Fruit fly (Drosophila melanogaster) whole organism, embryonic: ENCODE measurements around the gene srp.
A peak's percentile ranks its signal among the peaks of the same experiment; 100 is the strongest.

Source experiments
- B-H1 ChIP-seq: fragments of 200-800 bp; sonication (Bioruptor generic); IDR thresholded peaks from 3 replicates; pipeline ENCODE4 v1.3.6; 2022; ENCODE audit warnings: missing biosample characterization, missing genetic modification characterization
- CG11695 ChIP-seq: fragments of 200-800 bp; sonication (Bioruptor generic); IDR thresholded peaks from 3 replicates; pipeline ENCODE4 v1.3.6; 2022; ENCODE audit warnings: missing biosample characterization, missing genetic modification characterization
- CG11723 ChIP-seq: fragments of 200-800 bp; sonication (Bioruptor generic); optimal IDR thresholded peaks from 2 replicates; lab custom pipeline; 2017; ENCODE audit warnings: missing biosample characterization, mild to moderate bottlenecking, missing genetic modification characterization
- CG12391 ChIP-seq: fragments of 200-800 bp; sonication (Bioruptor generic); optimal IDR thresholded peaks from 3 replicates; lab custom pipeline; 2018; ENCODE audit warnings: missing biosample characterization, mild to moderate bottlenecking, missing genetic modification characterization, moderate library complexity
- CG13424 ChIP-seq: fragments of 200-800 bp; sonication (Bioruptor generic); optimal IDR thresholded peaks from 2 replicates; lab custom pipeline; 2019; ENCODE audit warnings: missing biosample characterization, mild to moderate bottlenecking, missing genetic modification characterization, moderate library complexity
- CG15601 ChIP-seq: fragments of 200-800 bp; sonication (Bioruptor generic); optimal IDR thresholded peaks from 3 replicates; lab custom pipeline; 2019; ENCODE audit warnings: missing biosample characterization, mild to moderate bottlenecking, missing genetic modification characterization, moderate library complexity
- CG17328 ChIP-seq: fragments of 200-800 bp; sonication (Bioruptor generic); IDR thresholded peaks from 2 replicates; pipeline ENCODE4 v1.3.6; 2022; ENCODE audit warnings: missing biosample characterization, missing genetic modification characterization
- CG17385 ChIP-seq: fragments of 200-800 bp; sonication (Bioruptor generic); optimal IDR thresholded peaks from 3 replicates; lab custom pipeline; 2018; ENCODE audit warnings: missing biosample characterization, mild to moderate bottlenecking, missing genetic modification characterization
- CG17912 ChIP-seq: fragments of 200-800 bp; sonication (Bioruptor generic); optimal IDR thresholded peaks from 2 replicates; lab custom pipeline; 2018; ENCODE audit warnings: missing biosample characterization, mild to moderate bottlenecking, missing genetic modification characterization
- CG1792 ChIP-seq: fragments of 200-800 bp; sonication (Bioruptor generic); optimal IDR thresholded peaks from 2 replicates; lab custom pipeline; 2016; ENCODE audit warnings: missing biosample characterization, missing genetic modification characterization
- CG18599 ChIP-seq: fragments of 200-800 bp; sonication (Bioruptor generic); optimal IDR thresholded peaks from 3 replicates; lab custom pipeline; 2017; ENCODE audit warnings: missing biosample characterization, missing genetic modification characterization, mild to moderate bottlenecking, moderate library complexity, missing genetic modification reagents
- CG18619 ChIP-seq: fragments of 200-800 bp; sonication (Bioruptor generic); optimal IDR thresholded peaks from 3 replicates; lab custom pipeline; 2017; ENCODE audit warnings: missing biosample characterization, mild to moderate bottlenecking, missing genetic modification characterization
- CG30431 ChIP-seq: fragments of 200-800 bp; sonication (Bioruptor generic); optimal IDR thresholded peaks from 2 replicates; lab custom pipeline; 2017; ENCODE audit warnings: missing biosample characterization, missing genetic modification characterization
- CG33557 ChIP-seq: fragments of 200-800 bp; sonication (Bioruptor generic); optimal IDR thresholded peaks from 2 replicates; lab custom pipeline; 2019; ENCODE audit warnings: missing biosample characterization, mild to moderate bottlenecking, missing genetic modification characterization, moderate library complexity
- CG3407 ChIP-seq: fragments of 200-800 bp; sonication (Bioruptor generic); optimal IDR thresholded peaks from 2 replicates; lab custom pipeline; 2018; ENCODE audit warnings: missing biosample characterization, mild to moderate bottlenecking, missing genetic modification characterization
- CG6272 ChIP-seq: fragments of 200-800 bp; sonication (Bioruptor generic); IDR thresholded peaks from 2 replicates; pipeline ENCODE4 v1.3.6; 2022; ENCODE audit warnings: missing biosample characterization, missing genetic modification characterization
- CG6689 ChIP-seq: fragments of 200-800 bp; sonication (Bioruptor generic); IDR thresholded peaks from 2 replicates; pipeline ENCODE4 v1.3.6; 2022; ENCODE audit warnings: missing biosample characterization, missing genetic modification characterization
- CG7839 ChIP-seq: fragments of 200-800 bp; sonication (Bioruptor generic); optimal IDR thresholded peaks from 3 replicates; lab custom pipeline; 2018; ENCODE audit warnings: missing biosample characterization, mild to moderate bottlenecking, missing genetic modification characterization, moderate library complexity
- CG8281 ChIP-seq: fragments of 200-800 bp; sonication (Bioruptor generic); optimal IDR thresholded peaks from 2 replicates; lab custom pipeline; 2018; ENCODE audit warnings: missing biosample characterization, mild to moderate bottlenecking, missing genetic modification characterization, moderate library complexity
- CG8359 ChIP-seq: fragments of 200-800 bp; sonication (Bioruptor generic); optimal IDR thresholded peaks from 2 replicates; lab custom pipeline; 2017; ENCODE audit warnings: missing biosample characterization, mild to moderate bottlenecking, missing genetic modification characterization, borderline replicate concordance
- Eip74EF ChIP-seq, 2 experiments: fragments of 200-800 bp in 1 of 2; fragments of >200 bp in 1 of 2; sonication (Bioruptor generic) in 1 of 2; optimal IDR thresholded peaks; 2 replicates each; lab custom pipeline; 2017 to 2019; ENCODE audit warnings: missing biosample characterization in 2 of 2, missing genetic modification characterization in 2 of 2, mild to moderate bottlenecking in 1 of 2, moderate library complexity in 1 of 2
- Hr51 ChIP-seq, 2 experiments: fragments of 200-800 bp; sonication (Bioruptor generic); optimal IDR thresholded peaks; 2 replicates in 1 of 2; 3 replicates in 1 of 2; lab custom pipeline; 2016 to 2018; ENCODE audit warnings: missing biosample characterization in 2 of 2, missing genetic modification characterization in 2 of 2, mild to moderate bottlenecking in 1 of 2, moderate library complexity in 1 of 2
- Kr ChIP-seq: fragments of 200-800 bp; sonication (Bioruptor generic); optimal IDR thresholded peaks from 2 replicates; lab custom pipeline; 2017; ENCODE audit warnings: missing biosample characterization, mild to moderate bottlenecking, missing genetic modification characterization
- Med ChIP-seq: fragments of 200-800 bp; sonication (Bioruptor generic); peaks from one replicate; lab custom pipeline; 2016; ENCODE audit warnings: missing biosample characterization, missing genetic modification characterization, mild to moderate bottlenecking, inconsistent platforms, moderate library complexity
- Meics ChIP-seq: fragments of 200-800 bp; sonication (Bioruptor generic); optimal IDR thresholded peaks from 2 replicates; lab custom pipeline; 2017; ENCODE audit warnings: missing biosample characterization, mild to moderate bottlenecking, missing genetic modification characterization
- Trl ChIP-seq, 3 experiments: fragments of >200 bp in 2 of 3; fragments of 200-800 bp in 1 of 3; sonication (Bioruptor generic) in 1 of 3; optimal IDR thresholded peaks; 2 replicates in 1 of 3; 3 replicates in 2 of 3; lab custom pipeline; 2016 to 2017; ENCODE audit warnings: missing biosample characterization in 1 of 3, missing genetic modification characterization in 1 of 3
- Vsx1 ChIP-seq: fragments of 200-800 bp; sonication (Bioruptor generic); optimal IDR thresholded peaks from 2 replicates; lab custom pipeline; 2017; ENCODE audit warnings: missing biosample characterization, mild to moderate bottlenecking, missing genetic modification characterization, missing genetic modification reagents
- bcd ChIP-seq: fragments of 200-800 bp; sonication (Bioruptor generic); optimal IDR thresholded peaks from 2 replicates; lab custom pipeline; 2017; ENCODE audit warnings: missing biosample characterization, mild to moderate bottlenecking, missing genetic modification characterization
- cato ChIP-seq: fragments of 200-800 bp; sonication (Bioruptor generic); optimal IDR thresholded peaks from 2 replicates; lab custom pipeline; 2016; ENCODE audit warnings: missing biosample characterization, missing genetic modification characterization, borderline replicate concordance
- dmrt11E ChIP-seq: fragments of 200-800 bp; sonication (Bioruptor generic); optimal IDR thresholded peaks from 3 replicates; lab custom pipeline; 2018; ENCODE audit warnings: missing biosample characterization, mild to moderate bottlenecking, missing genetic modification characterization, moderate library complexity
- fd64A ChIP-seq: fragments of 200-800 bp; sonication (Bioruptor generic); optimal IDR thresholded peaks from 3 replicates; lab custom pipeline; 2018; ENCODE audit warnings: missing biosample characterization, mild to moderate bottlenecking, missing genetic modification characterization
- fd96Cb ChIP-seq: fragments of 200-800 bp; sonication (Bioruptor generic); optimal IDR thresholded peaks from 2 replicates; lab custom pipeline; 2018; ENCODE audit warnings: missing biosample characterization, mild to moderate bottlenecking, missing genetic modification characterization, moderate library complexity
- gce ChIP-seq: fragments of 200-800 bp; sonication (Bioruptor generic); IDR thresholded peaks from 3 replicates; pipeline ENCODE4 v1.3.6; 2022; ENCODE audit warnings: missing biosample characterization, missing genetic modification characterization
- gcm ChIP-seq: fragments of 200-800 bp; sonication (Bioruptor generic); optimal IDR thresholded peaks from 2 replicates; lab custom pipeline; 2019; ENCODE audit warnings: missing biosample characterization, mild to moderate bottlenecking, missing genetic modification characterization, moderate library complexity
- gem ChIP-seq: fragments of 200-800 bp; sonication (Bioruptor generic); optimal IDR thresholded peaks from 2 replicates; lab custom pipeline; 2019; ENCODE audit warnings: missing biosample characterization, mild to moderate bottlenecking, missing genetic modification characterization, moderate library complexity
- kni ChIP-seq: fragments of 200-800 bp; sonication (Bioruptor generic); optimal IDR thresholded peaks from 3 replicates; lab custom pipeline; 2017; ENCODE audit warnings: mild to moderate bottlenecking, missing biosample characterization, missing genetic modification reagents, missing genetic modification characterization
- luna ChIP-seq: fragments of 200-800 bp; sonication (Bioruptor generic); optimal IDR thresholded peaks from 2 replicates; lab custom pipeline; 2016; ENCODE audit warnings: missing biosample characterization, missing genetic modification characterization
- maf-S ChIP-seq: fragments of 200-800 bp; sonication (Bioruptor generic); optimal IDR thresholded peaks from 2 replicates; lab custom pipeline; 2016; ENCODE audit warnings: missing biosample characterization, missing genetic modification characterization
- nau ChIP-seq: fragments of 200-800 bp; sonication (Bioruptor generic); optimal IDR thresholded peaks from 3 replicates; lab custom pipeline; 2017; ENCODE audit warnings: missing biosample characterization, mild to moderate bottlenecking, missing genetic modification characterization, missing genetic modification reagents
- pho ChIP-seq: fragments of 200-800 bp; sonication (Bioruptor generic); optimal IDR thresholded peaks from 2 replicates; lab custom pipeline; 2016; ENCODE audit warnings: missing biosample characterization, missing genetic modification characterization
- pita ChIP-seq: fragments of 200-800 bp; sonication (Bioruptor generic); optimal IDR thresholded peaks from 2 replicates; lab custom pipeline; 2017; ENCODE audit warnings: missing biosample characterization, mild to moderate bottlenecking, missing genetic modification characterization
- salm ChIP-seq: fragments of 200-800 bp; sonication (Bioruptor generic); optimal IDR thresholded peaks from 2 replicates; lab custom pipeline; 2018; ENCODE audit warnings: missing biosample characterization, mild to moderate bottlenecking, missing genetic modification characterization
- sc ChIP-seq, 3 experiments: fragments of >200 bp in 2 of 3; fragments of 200-800 bp in 1 of 3; sonication (Bioruptor generic) in 1 of 3; optimal IDR thresholded peaks; 2 replicates in 2 of 3; 3 replicates in 1 of 3; lab custom pipeline; 2017; ENCODE audit warnings: mild to moderate bottlenecking in 1 of 3, missing biosample characterization in 1 of 3, missing genetic modification characterization in 1 of 3, missing genetic modification reagents in 1 of 3
- sens ChIP-seq: fragments of 200-800 bp; sonication (Bioruptor generic); peaks from one replicate; lab custom pipeline; 2016; ENCODE audit warnings: missing biosample characterization, missing genetic modification characterization
- sug ChIP-seq: fragments of 200-800 bp; optimal IDR thresholded peaks from 2 replicates; lab custom pipeline; 2019; ENCODE audit warnings: missing biosample characterization, mild to moderate bottlenecking, missing genetic modification characterization, moderate library complexity
- tap ChIP-seq: fragments of 200-800 bp; optimal IDR thresholded peaks from 3 replicates; lab custom pipeline; 2019; ENCODE audit warnings: missing biosample characterization, mild to moderate bottlenecking, missing genetic modification characterization, moderate library complexity
- tll ChIP-seq, 2 experiments: fragments of 200-800 bp in 1 of 2; fragments of >200 bp in 1 of 2; sonication (Bioruptor generic) in 1 of 2; optimal IDR thresholded peaks; 2 replicates each; lab custom pipeline; 2017 to 2019; ENCODE audit warnings: missing biosample characterization in 2 of 2, missing genetic modification characterization in 2 of 2, mild to moderate bottlenecking in 1 of 2, moderate library complexity in 1 of 2
- wek ChIP-seq: fragments of 200-800 bp; sonication (Bioruptor generic); optimal IDR thresholded peaks from 3 replicates; lab custom pipeline; 2018; ENCODE audit warnings: missing biosample characterization, mild to moderate bottlenecking, missing genetic modification characterization, moderate library complexity

The srp gene

DNA sequence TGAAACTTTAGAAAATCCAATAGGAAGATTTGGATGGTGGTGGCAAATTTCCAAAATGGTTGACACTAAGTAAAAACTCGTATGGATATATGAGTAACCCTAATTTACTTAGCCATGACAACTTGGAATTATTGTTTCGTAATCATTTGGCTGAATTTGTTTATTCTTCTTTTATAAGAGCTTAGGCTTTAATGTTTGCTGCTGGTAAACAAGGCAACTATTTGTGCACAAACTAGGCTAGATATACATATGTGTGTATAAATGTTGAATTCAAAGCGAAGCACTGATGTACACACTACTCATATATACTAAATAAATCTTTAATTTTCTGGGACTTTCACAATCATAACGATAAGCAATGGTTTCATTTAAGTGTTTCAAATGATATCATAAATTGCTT is 20.0 kb downstream of the srp start (continued):
- TF ChIP-seq pita (GFP tag; lab: Kevin White, UChicago) (no peak), gcm (GFP tag; lab: Kevin White, UChicago) (peak; percentile 33), CG17385 (GFP tag; lab: Kevin White, UChicago) (peak; percentile 51), CG13424 (tag; lab: Kevin White, UChicago) (peak; percentile 51), CG6689 (GFP tag; lab: Robert Waterston, UW) (no peak), gem (tag; lab: Kevin White, UChicago) (peak; percentile 60), tll (GFP tag; optimal IDR thresholded peaks at IDR 0.05; lab: Kevin White, UChicago) (no peak), Med (GFP tag; lab: Kevin White, UChicago) (peak; percentile 93), sc (optimal IDR thresholded peaks at IDR 0.05; lab: Kevin White, UChicago) (no peak), sc (GFP tag; optimal IDR thresholded peaks at IDR 0.05; lab: Kevin White, UChicago) (peak; percentile 42), Vsx1 (GFP tag; lab: Kevin White, UChicago) (peak; percentile 53), CG3407 (GFP tag; lab: Kevin White, UChicago) (peak; percentile 49), CG30431 (GFP tag; lab: Kevin White, UChicago) (no peak), Eip74EF (GFP tag; optimal IDR thresholded peaks at IDR 0.05; lab: Kevin White, UChicago) (peak in 1 of 2 experiments; percentile 54), salm (peak; percentile 44), CG8281 (tag; lab: Kevin White, UChicago) (peak; percentile 43), fd64A (GFP tag; lab: Kevin White, UChicago) (peak; percentile 73), maf-S (peak; percentile 14), CG33557 (GFP tag; lab: Kevin White, UChicago) (peak; percentile 62), dmrt11E (tag; lab: Kevin White, UChicago) (peak; percentile 37), gce (GFP tag; lab: Robert Waterston, UW) (no peak), CG17328 (no peak), fd96Cb (tag; lab: Kevin White, UChicago) (peak; percentile 20), Hr51 (GFP tag; optimal IDR thresholded peaks at IDR 0.05; lab: Kevin White, UChicago) (peak in 1 of 2 experiments; percentile 30), wek (peak; percentile 82), sens (peak; percentile 92), B-H1 (no peak), luna (GFP tag; lab: Kevin White, UChicago) (no peak), CG18599 (peak; percentile 26), cato (GFP tag; lab: Kevin White, UChicago) (no peak), sug (tag; lab: Kevin White, UChicago) (no peak), Meics (GFP tag; lab: Kevin White, UChicago) (peak; percentile 40), CG8359 (no peak), CG17912 (GFP tag; lab: Kevin White, UChicago) (peak; percentile 49), CG6272 (GFP tag; lab: Robert Waterston, UW) (no peak), tap (tag; lab: Kevin White, UChicago) (peak; percentile 53), Kr (peak; percentile 13), CG18619 (GFP tag; lab: Kevin White, UChicago) (peak; percentile 49), pho (no peak), CG15601 (tag; lab: Kevin White, UChicago) (peak; percentile 75), CG12391 (tag; lab: Kevin White, UChicago) (peak; percentile 29), CG1792 (peak; percentile 25), CG11723 (GFP tag; lab: Kevin White, UChicago) (peak; percentile 52), Trl (optimal IDR thresholded peaks at IDR 0.05; lab: Kevin White, UChicago) (no peak), Trl (GFP tag; optimal IDR thresholded peaks at IDR 0.05; lab: Kevin White, UChicago) (peak; percentile 20), CG11695 (GFP tag; lab: Robert Waterston, UW) (0 out of 3 replicates have a peak, but pooled peaks have one; percentile 16), bcd (GFP tag; lab: Kevin White, UChicago) (peak; percentile 14), kni (GFP tag; lab: Kevin White, UChicago) (peak; percentile 36), nau (peak; percentile 26), CG7839 (tag; lab: Kevin White, UChicago) (peak; percentile 52)
